Fruit fly (Drosophila melanogaster) whole organism, wandering third instar larva: ENCODE results near the gene CG14414.

ENCODE experiments used
- Abd-B ChIP-seq: fragments of >200 bp; optimal IDR thresholded peaks from 2 replicates; lab custom pipeline; 2017; ENCODE audit warnings: missing biosample characterization, missing genetic modification characterization
- CG9705 ChIP-seq: fragments of 200-800 bp; sonication (Bioruptor generic); optimal IDR thresholded peaks from 2 replicates; lab custom pipeline; 2018; ENCODE audit warnings: missing biosample characterization, mild to moderate bottlenecking, missing genetic modification characterization
- CrebA ChIP-seq: fragments of 200-800 bp; sonication (Bioruptor generic); optimal IDR thresholded peaks from 2 replicates; lab custom pipeline; 2016; ENCODE audit warnings: missing biosample characterization, mild to moderate bottlenecking, missing genetic modification characterization, borderline replicate concordance
- Dif ChIP-seq: fragments of 200-275, 200-300 bp; sonication (Bioruptor generic); optimal IDR thresholded peaks from 2 replicates; lab custom pipeline; 2018; ENCODE audit warnings: missing biosample characterization, missing genetic modification characterization; ENCODE audit not compliant: partially characterized antibody
- HLH106 ChIP-seq: fragments of 200-800 bp; optimal IDR thresholded peaks from 3 replicates; lab custom pipeline; 2019; ENCODE audit warnings: missing biosample characterization, mild to moderate bottlenecking, missing genetic modification characterization, moderate library complexity
- Hnf4 ChIP-seq: fragments of 200-800 bp; sonication (Bioruptor generic); optimal IDR thresholded peaks from 2 replicates; lab custom pipeline; 2016; ENCODE audit warnings: missing biosample characterization, mild to moderate bottlenecking, missing genetic modification characterization
- Hr78 ChIP-seq: fragments of >200 bp; optimal IDR thresholded peaks from 2 replicates; lab custom pipeline; 2017; ENCODE audit warnings: missing biosample characterization, missing genetic modification characterization
- OdsH ChIP-seq: fragments of 200-800 bp; sonication (Bioruptor generic); optimal IDR thresholded peaks from 2 replicates; lab custom pipeline; 2016; ENCODE audit warnings: missing biosample characterization, mild to moderate bottlenecking, missing genetic modification characterization
- br ChIP-seq: fragments of 200-800 bp; sonication (Bioruptor generic); optimal IDR thresholded peaks from 2 replicates; lab custom pipeline; 2016; ENCODE audit warnings: missing biosample characterization, missing genetic modification characterization
- dmrt93B ChIP-seq: fragments of 200-800 bp; sonication (Bioruptor generic); optimal IDR thresholded peaks from 2 replicates; lab custom pipeline; 2018; ENCODE audit warnings: missing biosample characterization, mild to moderate bottlenecking, missing genetic modification characterization
- foxo ChIP-seq, 2 experiments: fragments of 200-800 bp; sonication (Bioruptor generic); optimal IDR thresholded peaks; 2 replicates in 1 of 2; 3 replicates in 1 of 2; lab custom pipeline; 2016 to 2017; ENCODE audit warnings: missing biosample characterization in 2 of 2, missing genetic modification characterization in 2 of 2
- fru ChIP-seq: fragments of 200-800 bp; sonication (Bioruptor generic); optimal IDR thresholded peaks from 3 replicates; lab custom pipeline; 2016; ENCODE audit warnings: missing biosample characterization, mild to moderate bottlenecking, missing genetic modification characterization
- h ChIP-seq: fragments of 200-800 bp; sonication (Bioruptor generic); optimal IDR thresholded peaks from 3 replicates; lab custom pipeline; 2016; ENCODE audit warnings: missing biosample characterization, mild to moderate bottlenecking, missing genetic modification characterization
- lola ChIP-seq: fragments of >200 bp; optimal IDR thresholded peaks from 2 replicates; lab custom pipeline; 2017; ENCODE audit warnings: missing biosample characterization, missing genetic modification characterization
- pan ChIP-seq: fragments of >200 bp; optimal IDR thresholded peaks from 2 replicates; lab custom pipeline; 2017
- psq ChIP-seq: fragments of 200-800 bp; sonication (Bioruptor generic); optimal IDR thresholded peaks from 3 replicates; lab custom pipeline; 2017; ENCODE audit warnings: missing biosample characterization, mild to moderate bottlenecking, missing genetic modification characterization, moderate library complexity
- rgr ChIP-seq: fragments of 200-800 bp; sonication (Bioruptor generic); optimal IDR thresholded peaks from 3 replicates; lab custom pipeline; 2016; ENCODE audit warnings: missing biosample characterization, mild to moderate bottlenecking, missing genetic modification characterization
- sage ChIP-seq: fragments of 200-800 bp; sonication (Bioruptor generic); optimal IDR thresholded peaks from 2 replicates; lab custom pipeline; 2016; ENCODE audit warnings: missing biosample characterization, mild to moderate bottlenecking, missing genetic modification characterization
- usp ChIP-seq: fragments of >200 bp; optimal IDR thresholded peaks from 2 replicates; lab custom pipeline; 2017; ENCODE audit warnings: missing biosample characterization, missing genetic modification characterization

Gene CG14414

dm6 chrX:14629411-14629810, 49.0 kb downstream of the CG14414 start:
- no peak for TF ChIP-seq OdsH
- TF ChIP-seq pan (lab: Kevin White, UChicago) = no peak
- no peak for TF ChIP-seq dmrt93B (GFP tag; lab: Kevin White, UChicago)
- no peak for TF ChIP-seq psq (GFP tag; lab: Kevin White, UChicago)
- TF ChIP-seq h = no peak
- TF ChIP-seq Hr78 (GFP tag; lab: Kevin White, UChicago) = no peak
- no peak for TF ChIP-seq CG9705
- no peak for TF ChIP-seq foxo (GFP tag; optimal IDR thresholded peaks at IDR 0.05; lab: Kevin White, UChicago)
- TF ChIP-seq sage = no peak
- no peak for TF ChIP-seq HLH106 (tag; lab: Kevin White, UChicago)
- TF ChIP-seq br = no peak
- TF ChIP-seq rgr (GFP tag; lab: Kevin White, UChicago) = no peak
- TF ChIP-seq fru (GFP tag; lab: Kevin White, UChicago) = no peak
- TF ChIP-seq lola = no peak
- TF ChIP-seq CrebA (GFP tag; lab: Kevin White, UChicago) = no peak
- no peak for TF ChIP-seq usp (GFP tag; lab: Kevin White, UChicago)
- TF ChIP-seq Dif (GFP tag; lab: Kevin White, UChicago) = no peak
- TF ChIP-seq Abd-B (GFP tag; lab: Kevin White, UChicago) = no peak
- no peak for TF ChIP-seq Hnf4 (GFP tag; lab: Kevin White, UChicago)
